Worm (Caenorhabditis elegans) whole organism, midembryonic: ENCODE data around the gene rab-21.

ENCODE experiments used
- T22C8.4 ChIP-seq: fragments of 200-800 bp; sonication (Bioruptor generic); IDR thresholded peaks from 2 replicates; pipeline ENCODE4 v1.3.6; 2022; ENCODE audit warnings: missing genetic modification characterization, missing compliant biosample characterization
- cog-1 ChIP-seq: sonication (generic microtip); optimal IDR thresholded peaks from 2 replicates; lab custom pipeline; 2016; ENCODE audit warnings: missing genetic modification characterization, missing compliant biosample characterization
- flt-1 ChIP-seq: fragments of 200-800 bp; sonication (Bioruptor generic); IDR thresholded peaks from 2 replicates; pipeline ENCODE4 v1.3.6; 2022; ENCODE audit warnings: missing genetic modification characterization, missing compliant biosample characterization
- klf-2 ChIP-seq: fragments of 200-800 bp; sonication (Bioruptor generic); conservative IDR thresholded peaks from 2 replicates; pipeline ENCODE4 v1.3.6; 2022; ENCODE audit warnings: missing genetic modification reagents, missing genetic modification characterization, missing compliant biosample characterization
- med-1 ChIP-seq: sonication (generic microtip); optimal IDR thresholded peaks from 2 replicates; lab custom pipeline; 2017; ENCODE audit warnings: missing genetic modification characterization, mild to moderate bottlenecking, missing compliant biosample characterization, antibody characterized with exemption, missing genetic modification reagents; ENCODE audit not compliant: insufficient read depth
- ref-1 ChIP-seq: fragments of 200-800 bp; sonication (Bioruptor generic); conservative IDR thresholded peaks from 2 replicates; pipeline ENCODE4 v1.3.6; 2022; ENCODE audit warnings: missing genetic modification reagents, missing genetic modification characterization, missing compliant biosample characterization
- tab-1 ChIP-seq: fragments of 200-800 bp; sonication (Bioruptor generic); IDR thresholded peaks from 2 replicates; pipeline ENCODE4 v1.3.6; 2022; ENCODE audit warnings: missing genetic modification characterization, missing compliant biosample characterization
- ztf-29 ChIP-seq: fragments of 200-800 bp; sonication (Bioruptor generic); IDR thresholded peaks from 2 replicates; pipeline ENCODE4 v1.3.6; 2022; ENCODE audit warnings: missing genetic modification reagents, missing genetic modification characterization, missing compliant biosample characterization

DNA sequence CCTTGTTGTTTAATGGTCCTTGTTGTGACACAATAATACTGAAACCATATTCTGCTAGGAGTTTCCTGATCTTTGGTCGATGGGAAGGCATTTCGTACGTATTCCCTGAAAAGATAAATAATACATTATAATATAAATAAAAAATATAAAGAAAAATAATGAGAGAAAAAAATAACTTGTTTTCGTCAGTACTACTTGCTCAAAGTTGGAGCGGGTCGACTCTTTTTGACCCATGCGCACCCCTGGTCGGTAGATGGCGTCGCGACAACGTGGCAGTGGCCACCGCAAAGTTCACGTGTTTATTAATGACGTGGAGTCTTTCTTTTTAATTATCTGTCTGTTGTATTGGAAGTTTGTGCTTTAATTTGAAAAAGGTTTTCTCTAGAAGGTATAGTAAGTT, 19.0 kb downstream of the rab-21 start, which contains the start of gene C34C6.10:
- TF ChIP-seq ref-1 (GFP tag; lab: Robert Waterston, UW) (no peak), klf-2 (GFP tag; lab: Robert Waterston, UW) (no peak), ztf-29 (GFP tag; lab: Robert Waterston, UW) (no peak), tab-1 (GFP tag; lab: Robert Waterston, UW) (no peak), cog-1 (no peak), T22C8.4 (no peak), flt-1 (GFP tag; lab: Robert Waterston, UW) (no peak), med-1 (GFP tag; lab: Kevin White, UChicago) (no peak)
